Worm (Caenorhabditis elegans) whole organism, L2 larva: ENCODE results near the gene mltn-8.

Experiments
- C34F6.9 ChIP-seq: fragments of 150-350 bp; optimal IDR thresholded peaks from 2 replicates; lab custom pipeline; 2014; ENCODE audit warnings: missing biosample characterization, missing genetic modification characterization
- F13H6.1 ChIP-seq: sonication (generic microtip); optimal IDR thresholded peaks from 2 replicates; lab custom pipeline; 2016; ENCODE audit warnings: missing genetic modification characterization, missing compliant biosample characterization
- Y55F3AM.14 ChIP-seq: fragments of 200-800 bp; sonication (Bioruptor generic); optimal IDR thresholded peaks from 2 replicates; lab custom pipeline; 2018; ENCODE audit warnings: mild to moderate bottlenecking, missing genetic modification characterization, missing compliant biosample characterization
- ZK546.5 ChIP-seq: sonication (generic microtip); optimal IDR thresholded peaks from 2 replicates; lab custom pipeline; 2017; ENCODE audit warnings: missing biosample characterization, missing genetic modification characterization
- alr-1 ChIP-seq: fragments of 150-350 bp; optimal IDR thresholded peaks from 2 replicates; lab custom pipeline; 2014; ENCODE audit warnings: missing biosample characterization, missing genetic modification characterization
- ama-1 ChIP-seq: fragments of 150-350 bp; optimal IDR thresholded peaks from 2 replicates; lab custom pipeline; 2018; ENCODE audit warnings: inconsistent platforms
- blmp-1 ChIP-seq: sonication (generic microtip); optimal IDR thresholded peaks from 2 replicates; lab custom pipeline; 2017; ENCODE audit warnings: missing genetic modification characterization, mild to moderate bottlenecking, missing compliant biosample characterization, antibody characterized with exemption, moderate library complexity; ENCODE audit not compliant: insufficient read depth
- ceh-16 ChIP-seq: fragments of 150-350 bp; optimal IDR thresholded peaks from 2 replicates; lab custom pipeline; 2014; ENCODE audit warnings: missing biosample characterization, missing genetic modification characterization
- ceh-82 ChIP-seq: fragments of 150-350 bp; optimal IDR thresholded peaks from 2 replicates; lab custom pipeline; 2014; ENCODE audit warnings: missing biosample characterization, missing genetic modification characterization
- crh-2 ChIP-seq: sonication (generic microtip); optimal IDR thresholded peaks from 2 replicates; lab custom pipeline; 2017; ENCODE audit warnings: missing biosample characterization, missing genetic modification characterization
- elt-1 ChIP-seq: fragments of 150-350 bp; optimal IDR thresholded peaks from 2 replicates; lab custom pipeline; 2014; ENCODE audit warnings: missing biosample characterization, missing genetic modification characterization
- elt-3 ChIP-seq: sonication (generic microtip); optimal IDR thresholded peaks from 2 replicates; lab custom pipeline; 2017; ENCODE audit warnings: missing biosample characterization, missing genetic modification characterization
- fos-1 ChIP-seq: fragments of 150-350 bp; optimal IDR thresholded peaks from 2 replicates; lab custom pipeline; 2014; ENCODE audit warnings: missing biosample characterization, missing genetic modification characterization
- gmeb-1 ChIP-seq: fragments of 150-350 bp; optimal IDR thresholded peaks from 2 replicates; lab custom pipeline; 2014; ENCODE audit warnings: missing biosample characterization, missing genetic modification characterization
- lin-11 ChIP-seq: fragments of 150-350 bp; sonication (generic microtip); optimal IDR thresholded peaks from 2 replicates; lab custom pipeline; 2014; ENCODE audit warnings: missing biosample characterization, missing genetic modification characterization, inconsistent platforms, mixed read lengths
- lin-13 ChIP-seq: fragments of 150-350 bp; optimal IDR thresholded peaks from 2 replicates; lab custom pipeline; 2014; ENCODE audit warnings: missing biosample characterization, missing genetic modification reagents, missing genetic modification characterization
- lin-39 ChIP-seq: fragments of 150-350 bp; optimal IDR thresholded peaks from 2 replicates; lab custom pipeline; 2014; ENCODE audit warnings: missing biosample characterization, missing genetic modification reagents, missing genetic modification characterization
- lsy-2 ChIP-seq, 2 experiments: fragments of 150-350 bp in 1 of 2; sonication (generic microtip) in 1 of 2; optimal IDR thresholded peaks; 2 replicates each; lab custom pipeline; 2014 to 2017; ENCODE audit warnings: missing biosample characterization in 2 of 2, missing genetic modification characterization in 2 of 2
- mab-5 ChIP-seq: fragments of 150-350 bp; optimal IDR thresholded peaks from 2 replicates; lab custom pipeline; 2014; ENCODE audit warnings: missing biosample characterization, missing genetic modification characterization
- mdl-1 ChIP-seq, 2 experiments: fragments of 150-350 bp in 1 of 2; sonication (generic microtip) in 1 of 2; optimal IDR thresholded peaks; 2 replicates each; lab custom pipeline; 2017; ENCODE audit warnings: missing biosample characterization in 2 of 2, missing genetic modification characterization in 2 of 2
- nhr-10 ChIP-seq: sonication (generic microtip); optimal IDR thresholded peaks from 2 replicates; lab custom pipeline; 2017; ENCODE audit warnings: missing biosample characterization, missing genetic modification characterization
- nhr-11 ChIP-seq: fragments of 150-350 bp; optimal IDR thresholded peaks from 2 replicates; lab custom pipeline; 2014; ENCODE audit warnings: missing biosample characterization, missing genetic modification characterization
- nhr-12 ChIP-seq: fragments of 150-350 bp; optimal IDR thresholded peaks from 2 replicates; lab custom pipeline; 2014; ENCODE audit warnings: missing biosample characterization, missing genetic modification characterization
- nhr-129 ChIP-seq: fragments of 150-350 bp; optimal IDR thresholded peaks from 2 replicates; lab custom pipeline; 2014; ENCODE audit warnings: missing biosample characterization, missing genetic modification characterization
- nhr-21 ChIP-seq: fragments of 150-350 bp; optimal IDR thresholded peaks from 2 replicates; lab custom pipeline; 2014; ENCODE audit warnings: missing biosample characterization, missing genetic modification characterization
- nhr-23 ChIP-seq: fragments of 150-350 bp; optimal IDR thresholded peaks from 2 replicates; lab custom pipeline; 2014; ENCODE audit warnings: missing biosample characterization, missing genetic modification reagents, missing genetic modification characterization
- nhr-237 ChIP-seq: fragments of 150-350 bp; optimal IDR thresholded peaks from 2 replicates; lab custom pipeline; 2014; ENCODE audit warnings: missing biosample characterization, missing genetic modification characterization
- nhr-25 ChIP-seq: fragments of 150-350 bp; sonication (generic microtip); optimal IDR thresholded peaks from 3 replicates; lab custom pipeline; 2014; ENCODE audit warnings: missing biosample characterization, missing genetic modification characterization
- nhr-6 ChIP-seq: fragments of 150-350 bp; optimal IDR thresholded peaks from 2 replicates; lab custom pipeline; 2014; ENCODE audit warnings: missing biosample characterization, missing genetic modification characterization
- nhr-77 ChIP-seq: fragments of 150-350 bp; optimal IDR thresholded peaks from 2 replicates; lab custom pipeline; 2014; ENCODE audit warnings: missing biosample characterization, missing genetic modification characterization
- sem-4 ChIP-seq: fragments of 150-350 bp; optimal IDR thresholded peaks from 2 replicates; lab custom pipeline; 2014; ENCODE audit warnings: missing biosample characterization, missing genetic modification reagents, missing genetic modification characterization
- sma-3 ChIP-seq: sonication (generic microtip); optimal IDR thresholded peaks from 2 replicates; lab custom pipeline; 2016; ENCODE audit warnings: missing genetic modification reagents, missing genetic modification characterization, missing compliant biosample characterization
- sma-9 ChIP-seq, 2 experiments: fragments of 150-350 bp in 1 of 2; sonication (generic microtip) in 1 of 2; optimal IDR thresholded peaks; 2 replicates each; lab custom pipeline; 2014 to 2016; ENCODE audit warnings: missing genetic modification characterization in 2 of 2, mild to moderate bottlenecking in 1 of 2, missing biosample characterization in 1 of 2, missing compliant biosample characterization in 1 of 2, missing genetic modification reagents in 1 of 2, moderate library complexity in 1 of 2
- snpc-4 ChIP-seq: fragments of 150-350 bp; optimal IDR thresholded peaks from 2 replicates; lab custom pipeline; 2014; ENCODE audit warnings: missing biosample characterization, missing genetic modification characterization
- unc-39 ChIP-seq: fragments of 150-350 bp; optimal IDR thresholded peaks from 2 replicates; lab custom pipeline; 2014; ENCODE audit warnings: missing biosample characterization, missing genetic modification characterization
- unc-55 ChIP-seq: fragments of 150-350 bp; sonication (generic microtip); optimal IDR thresholded peaks from 3 replicates; lab custom pipeline; 2014; ENCODE audit warnings: missing biosample characterization, missing genetic modification reagents, missing genetic modification characterization
- zag-1 ChIP-seq: fragments of 150-350 bp; optimal IDR thresholded peaks from 2 replicates; lab custom pipeline; 2014; ENCODE audit warnings: missing biosample characterization, missing genetic modification characterization
- ztf-11 ChIP-seq: sonication (generic microtip); optimal IDR thresholded peaks from 2 replicates; lab custom pipeline; 2017; ENCODE audit warnings: missing biosample characterization, missing genetic modification characterization
- ztf-4 ChIP-seq: fragments of 150-350 bp; optimal IDR thresholded peaks from 2 replicates; lab custom pipeline; 2014; ENCODE audit warnings: missing biosample characterization, missing genetic modification characterization

Gene mltn-8

ce11 chrV:350822-351221 lies 29.3 kb downstream of the mltn-8 start:
- no peak for TF ChIP-seq elt-1
- TF ChIP-seq unc-39 (tag; lab: Kevin White, UChicago), result no peak
- no peak for TF ChIP-seq lsy-2 (tag; optimal IDR thresholded peaks at IDR 0.05; lab: Kevin White, UChicago)
- no peak for TF ChIP-seq ztf-4 (tag; lab: Kevin White, UChicago)
- TF ChIP-seq lin-39 (tag; lab: Kevin White, UChicago), result no peak
- TF ChIP-seq nhr-6 (tag; lab: Kevin White, UChicago), result no peak
- TF ChIP-seq C34F6.9 (tag; lab: Kevin White, UChicago), result no peak
- no peak for TF ChIP-seq lin-11 (tag; lab: Kevin White, UChicago)
- TF ChIP-seq nhr-77 (tag; lab: Kevin White, UChicago), result no peak
- TF ChIP-seq fos-1 (tag; lab: Kevin White, UChicago), result no peak
- no peak for TF ChIP-seq ama-1 (lab: Kevin White, UChicago)
- no peak for TF ChIP-seq sem-4 (tag; lab: Kevin White, UChicago)
- no peak for TF ChIP-seq nhr-10 (tag; lab: Kevin White, UChicago)
- no peak for TF ChIP-seq alr-1
- TF ChIP-seq nhr-23 (tag; lab: Kevin White, UChicago), result no peak
- TF ChIP-seq sma-3 (GFP tag; lab: Kevin White, UChicago), result no peak
- no peak for TF ChIP-seq unc-55 (GFP tag; lab: Kevin White, UChicago)

- TF ChIP-seq sem-4 (tag; lab: Kevin White, UChicago) (peak; percentile 55), mab-5 (tag; lab: Kevin White, UChicago) (peak; percentile 6), ceh-16 (tag; lab: Kevin White, UChicago) (peak; percentile 57), nhr-25 (tag; lab: Kevin White, UChicago) (peak; percentile 84), snpc-4 (tag; lab: Kevin White, UChicago) (no peak), nhr-21 (tag; lab: Kevin White, UChicago) (peak; percentile 23), ZK546.5 (tag; lab: Kevin White, UChicago) (no peak), mdl-1 (tag; optimal IDR thresholded peaks at IDR 0.05; lab: Kevin White, UChicago) (peak; percentile 59 to 89), Y55F3AM.14 (peak; percentile 40), gmeb-1 (tag; lab: Kevin White, UChicago) (peak; percentile 75), nhr-11 (tag; lab: Kevin White, UChicago) (no peak), ceh-82 (no peak), lin-13 (GFP tag; lab: Kevin White, UChicago) (peak; percentile 53), nhr-23 (tag; lab: Kevin White, UChicago) (no peak), blmp-1 (tag; lab: Kevin White, UChicago) (peak; percentile 23), sma-9 (GFP tag; optimal IDR thresholded peaks at IDR 0.05; lab: Kevin White, UChicago) (peak; percentile 48), sma-9 (tag; optimal IDR thresholded peaks at IDR 0.05; lab: Kevin White, UChicago) (no peak), ztf-4 (tag; lab: Kevin White, UChicago) (peak; percentile 47), unc-55 (GFP tag; lab: Kevin White, UChicago) (peak; percentile 40), C34F6.9 (tag; lab: Kevin White, UChicago) (peak; percentile 80), nhr-12 (tag; lab: Kevin White, UChicago) (no peak), ama-1 (lab: Kevin White, UChicago) (peak; percentile 58), lsy-2 (tag; optimal IDR thresholded peaks at IDR 0.05; lab: Kevin White, UChicago) (peak; percentile 20 to 73), unc-39 (tag; lab: Kevin White, UChicago) (no peak), nhr-237 (no peak), lin-39 (tag; lab: Kevin White, UChicago) (no peak), crh-2 (tag; lab: Kevin White, UChicago) (peak; percentile 79), fos-1 (tag; lab: Kevin White, UChicago) (peak; percentile 67), nhr-129 (peak; percentile 71), sma-3 (GFP tag; lab: Kevin White, UChicago) (peak; percentile 58), F13H6.1 (tag; lab: Kevin White, UChicago) (peak; percentile 50)
These were observed 31.0 kb downstream of the mltn-8 start, which contains the start of gene atg-9 for ce11 chrV:349054-349453. atg-9 (plus strand) TSS chrV:349385.

- TF ChIP-seq sem-4 (tag; lab: Kevin White, UChicago), result no peak
- no peak for TF ChIP-seq nhr-10 (tag; lab: Kevin White, UChicago)
- TF ChIP-seq elt-3, result no peak
- no peak for TF ChIP-seq fos-1 (tag; lab: Kevin White, UChicago)
- no peak for TF ChIP-seq nhr-25 (tag; lab: Kevin White, UChicago)
- no peak for TF ChIP-seq nhr-6 (tag; lab: Kevin White, UChicago)
- no peak for TF ChIP-seq mdl-1 (tag; optimal IDR thresholded peaks at IDR 0.05; lab: Kevin White, UChicago)
- TF ChIP-seq ztf-11 (tag; lab: Kevin White, UChicago), result no peak
- TF ChIP-seq zag-1 (tag; lab: Kevin White, UChicago), result no peak
- TF ChIP-seq ztf-4 (tag; lab: Kevin White, UChicago), result no peak
- no peak for TF ChIP-seq elt-1
- no peak for TF ChIP-seq unc-55 (GFP tag; lab: Kevin White, UChicago)
- no peak for TF ChIP-seq ama-1 (lab: Kevin White, UChicago)
- TF ChIP-seq ZK546.5 (tag; lab: Kevin White, UChicago), result no peak
These were observed 32.3 kb downstream of the mltn-8 start for ce11 chrV:347561-348345.
